Fruit fly (Drosophila melanogaster) whole organism, wandering third instar larva: Measurements from ENCODE around the gene Rab39.

ENCODE experiments used
- Abd-B ChIP-seq: fragments of >200 bp; optimal IDR thresholded peaks from 2 replicates; lab custom pipeline; 2017; ENCODE audit warnings: missing biosample characterization, missing genetic modification characterization
- CG32264 ChIP-seq: fragments of 200-800 bp; sonication (Bioruptor generic); optimal IDR thresholded peaks from 2 replicates; lab custom pipeline; 2016; ENCODE audit warnings: missing biosample characterization, missing genetic modification characterization
- CG9705 ChIP-seq: fragments of 200-800 bp; sonication (Bioruptor generic); optimal IDR thresholded peaks from 2 replicates; lab custom pipeline; 2018; ENCODE audit warnings: missing biosample characterization, mild to moderate bottlenecking, missing genetic modification characterization
- CrebA ChIP-seq: fragments of 200-800 bp; sonication (Bioruptor generic); optimal IDR thresholded peaks from 2 replicates; lab custom pipeline; 2016; ENCODE audit warnings: missing biosample characterization, mild to moderate bottlenecking, missing genetic modification characterization, borderline replicate concordance
- Dfd ChIP-seq: fragments of >200 bp; optimal IDR thresholded peaks from 2 replicates; lab custom pipeline; 2017; ENCODE audit warnings: missing biosample characterization, missing genetic modification characterization
- Dif ChIP-seq: fragments of 200-275, 200-300 bp; sonication (Bioruptor generic); optimal IDR thresholded peaks from 2 replicates; lab custom pipeline; 2018; ENCODE audit warnings: missing biosample characterization, missing genetic modification characterization; ENCODE audit not compliant: partially characterized antibody
- GATAd ChIP-seq: sonication (Bioruptor generic); optimal IDR thresholded peaks from 2 replicates; lab custom pipeline; 2016; ENCODE audit warnings: missing biosample characterization, missing genetic modification characterization
- Hnf4 ChIP-seq: fragments of 200-800 bp; sonication (Bioruptor generic); optimal IDR thresholded peaks from 2 replicates; lab custom pipeline; 2016; ENCODE audit warnings: missing biosample characterization, mild to moderate bottlenecking, missing genetic modification characterization
- Hr78 ChIP-seq: fragments of >200 bp; optimal IDR thresholded peaks from 2 replicates; lab custom pipeline; 2017; ENCODE audit warnings: missing biosample characterization, missing genetic modification characterization
- Hr83 ChIP-seq: fragments of 200-300 bp; sonication (Bioruptor generic); optimal IDR thresholded peaks from 2 replicates; lab custom pipeline; 2016; ENCODE audit warnings: missing biosample characterization, mild to moderate bottlenecking, missing genetic modification characterization, moderate library complexity; ENCODE audit not compliant: poor library complexity, severe bottlenecking
- Jra ChIP-seq: sonication (Bioruptor generic); optimal IDR thresholded peaks from 2 replicates; lab custom pipeline; 2016; ENCODE audit warnings: missing biosample characterization, missing genetic modification characterization
- Mio ChIP-seq: sonication (Bioruptor generic); optimal IDR thresholded peaks from 2 replicates; lab custom pipeline; 2016; ENCODE audit warnings: missing biosample characterization, missing genetic modification characterization
- N ChIP-seq: fragments of >200 bp; optimal IDR thresholded peaks from 2 replicates; lab custom pipeline; 2018; ENCODE audit warnings: missing biosample characterization, missing external identifiers, missing genetic modification characterization
- OdsH ChIP-seq: fragments of 200-800 bp; sonication (Bioruptor generic); optimal IDR thresholded peaks from 2 replicates; lab custom pipeline; 2016; ENCODE audit warnings: missing biosample characterization, mild to moderate bottlenecking, missing genetic modification characterization
- Rel ChIP-seq, 2 experiments: fragments of 200-800 bp; sonication (Bioruptor generic) in 1 of 2; optimal IDR thresholded peaks; 2 replicates in 1 of 2; 3 replicates in 1 of 2; lab custom pipeline; 2016 to 2019; ENCODE audit warnings: mild to moderate bottlenecking in 2 of 2, missing biosample characterization in 2 of 2, missing genetic modification characterization in 2 of 2, moderate library complexity in 1 of 2
- Sp1 ChIP-seq: fragments of 200-800 bp; sonication (Bioruptor generic); optimal IDR thresholded peaks from 3 replicates; lab custom pipeline; 2019; ENCODE audit warnings: missing biosample characterization, mild to moderate bottlenecking, missing genetic modification characterization, moderate library complexity
- br ChIP-seq: fragments of 200-800 bp; sonication (Bioruptor generic); optimal IDR thresholded peaks from 2 replicates; lab custom pipeline; 2016; ENCODE audit warnings: missing biosample characterization, missing genetic modification characterization
- brk ChIP-seq: fragments of 200-800 bp; sonication (Bioruptor generic); optimal IDR thresholded peaks from 2 replicates; lab custom pipeline; 2016; ENCODE audit warnings: missing biosample characterization, mild to moderate bottlenecking, missing genetic modification characterization
- dl ChIP-seq, 2 experiments: fragments of 175-275, 200-275 bp in 1 of 2; fragments of 200-275 bp in 1 of 2; sonication (Bioruptor generic); optimal IDR thresholded peaks; lab custom pipeline; 2018; ENCODE audit warnings: mild to moderate bottlenecking in 2 of 2, missing biosample characterization in 2 of 2, missing genetic modification characterization in 2 of 2, moderate library complexity in 2 of 2; ENCODE audit not compliant: partially characterized antibody in 2 of 2, insufficient read depth in 1 of 2
- dmrt93B ChIP-seq: fragments of 200-800 bp; sonication (Bioruptor generic); optimal IDR thresholded peaks from 2 replicates; lab custom pipeline; 2018; ENCODE audit warnings: missing biosample characterization, mild to moderate bottlenecking, missing genetic modification characterization
- ey ChIP-seq: fragments of 200-800 bp; sonication (Bioruptor generic); optimal IDR thresholded peaks from 2 replicates; lab custom pipeline; 2016; ENCODE audit warnings: missing biosample characterization, missing genetic modification characterization
- foxo ChIP-seq, 2 experiments: fragments of 200-800 bp; sonication (Bioruptor generic); optimal IDR thresholded peaks; 2 replicates in 1 of 2; 3 replicates in 1 of 2; lab custom pipeline; 2016 to 2017; ENCODE audit warnings: missing biosample characterization in 2 of 2, missing genetic modification characterization in 2 of 2
- fru ChIP-seq: fragments of 200-800 bp; sonication (Bioruptor generic); optimal IDR thresholded peaks from 3 replicates; lab custom pipeline; 2016; ENCODE audit warnings: missing biosample characterization, mild to moderate bottlenecking, missing genetic modification characterization
- h ChIP-seq: fragments of 200-800 bp; sonication (Bioruptor generic); optimal IDR thresholded peaks from 3 replicates; lab custom pipeline; 2016; ENCODE audit warnings: missing biosample characterization, mild to moderate bottlenecking, missing genetic modification characterization
- lola ChIP-seq: fragments of >200 bp; optimal IDR thresholded peaks from 2 replicates; lab custom pipeline; 2017; ENCODE audit warnings: missing biosample characterization, missing genetic modification characterization
- pan ChIP-seq: fragments of >200 bp; optimal IDR thresholded peaks from 2 replicates; lab custom pipeline; 2017
- psq ChIP-seq: fragments of 200-800 bp; sonication (Bioruptor generic); optimal IDR thresholded peaks from 3 replicates; lab custom pipeline; 2017; ENCODE audit warnings: missing biosample characterization, mild to moderate bottlenecking, missing genetic modification characterization, moderate library complexity
- rgr ChIP-seq: fragments of 200-800 bp; sonication (Bioruptor generic); optimal IDR thresholded peaks from 3 replicates; lab custom pipeline; 2016; ENCODE audit warnings: missing biosample characterization, mild to moderate bottlenecking, missing genetic modification characterization
- sage ChIP-seq: fragments of 200-800 bp; sonication (Bioruptor generic); optimal IDR thresholded peaks from 2 replicates; lab custom pipeline; 2016; ENCODE audit warnings: missing biosample characterization, mild to moderate bottlenecking, missing genetic modification characterization
- sv ChIP-seq: fragments of 200-800 bp; sonication (Bioruptor generic); optimal IDR thresholded peaks from 3 replicates; lab custom pipeline; 2016; ENCODE audit warnings: missing biosample characterization, missing genetic modification characterization
- tai ChIP-seq: sonication (Bioruptor generic); optimal IDR thresholded peaks from 2 replicates; lab custom pipeline; 2016; ENCODE audit warnings: missing biosample characterization, missing genetic modification characterization
- usp ChIP-seq: fragments of >200 bp; optimal IDR thresholded peaks from 2 replicates; lab custom pipeline; 2017; ENCODE audit warnings: missing biosample characterization, missing genetic modification characterization
- woc ChIP-seq: sonication (Bioruptor generic); optimal IDR thresholded peaks from 2 replicates; lab custom pipeline; 2016; ENCODE audit warnings: missing biosample characterization, mild to moderate bottlenecking, missing genetic modification characterization

Rab39 gene

dm6 chrX:7735262-7735661, 539 bp downstream of the Rab39 start:
- TF ChIP-seq OdsH (GFP tag; lab: Kevin White, UChicago) (no peak), Dfd (GFP tag; lab: Kevin White, UChicago) (no peak), foxo (GFP tag; optimal IDR thresholded peaks at IDR 0.05; lab: Kevin White, UChicago) (no peak), CG9705 (no peak), pan (no peak), Jra (GFP tag; lab: Kevin White, UChicago) (no peak), dl (GFP tag; optimal IDR thresholded peaks at IDR 0.05; lab: Kevin White, UChicago; ENCODE audit: insufficient read depth in 1 of 2, partially characterized antibody in 2 of 2) (no peak), CG32264 (no peak), Mio (no peak), sv (GFP tag; lab: Kevin White, UChicago) (no peak), CrebA (GFP tag; lab: Kevin White, UChicago) (no peak), Sp1 (no peak), lola (GFP tag; lab: Kevin White, UChicago) (no peak), Hr83 (GFP tag; lab: Kevin White, UChicago) (no peak), usp (GFP tag; lab: Kevin White, UChicago) (no peak), br (no peak), dmrt93B (GFP tag; lab: Kevin White, UChicago) (no peak), sage (GFP tag; lab: Kevin White, UChicago) (no peak)

DNA sequence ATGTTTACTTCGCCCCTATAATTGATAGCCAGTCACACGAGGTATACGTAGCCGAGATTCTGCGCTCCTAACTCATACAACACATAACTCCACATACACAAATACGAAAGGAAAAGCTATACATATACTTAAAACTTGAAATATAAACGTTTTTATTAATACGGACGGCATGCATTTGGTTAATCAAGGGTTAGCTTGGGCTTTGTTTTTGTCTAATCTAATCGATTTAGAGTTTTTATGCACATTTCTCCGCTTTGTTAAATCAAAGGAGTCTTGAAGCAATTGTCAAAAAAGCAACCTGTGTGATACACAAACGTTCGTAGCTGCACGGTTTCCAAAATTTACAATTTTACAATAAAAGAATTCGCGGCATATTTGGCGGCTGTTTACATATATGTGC, 1.9 kb downstream of the Rab39 start, which contains the start of gene Tom40:
Gene Tom40, plus strand, starts transcription at position 301 of the 400 bp plus-strand sequence.
- no peak for TF ChIP-seq dmrt93B (GFP tag; lab: Kevin White, UChicago)
- no peak for TF ChIP-seq GATAd (GFP tag; lab: Kevin White, UChicago)
- TF ChIP-seq rgr (GFP tag; lab: Kevin White, UChicago) = no peak
- no peak for TF ChIP-seq Sp1
- no peak for TF ChIP-seq Rel (GFP tag; optimal IDR thresholded peaks at IDR 0.05; lab: Kevin White, UChicago)
- no peak for TF ChIP-seq Rel (tag; optimal IDR thresholded peaks at IDR 0.05; lab: Kevin White, UChicago)
- TF ChIP-seq dl (GFP tag; optimal IDR thresholded peaks at IDR 0.05; lab: Kevin White, UChicago; ENCODE audit: insufficient read depth in 1 of 2, partially characterized antibody in 2 of 2) = no peak
- no peak for TF ChIP-seq sage (GFP tag; lab: Kevin White, UChicago)

DNA sequence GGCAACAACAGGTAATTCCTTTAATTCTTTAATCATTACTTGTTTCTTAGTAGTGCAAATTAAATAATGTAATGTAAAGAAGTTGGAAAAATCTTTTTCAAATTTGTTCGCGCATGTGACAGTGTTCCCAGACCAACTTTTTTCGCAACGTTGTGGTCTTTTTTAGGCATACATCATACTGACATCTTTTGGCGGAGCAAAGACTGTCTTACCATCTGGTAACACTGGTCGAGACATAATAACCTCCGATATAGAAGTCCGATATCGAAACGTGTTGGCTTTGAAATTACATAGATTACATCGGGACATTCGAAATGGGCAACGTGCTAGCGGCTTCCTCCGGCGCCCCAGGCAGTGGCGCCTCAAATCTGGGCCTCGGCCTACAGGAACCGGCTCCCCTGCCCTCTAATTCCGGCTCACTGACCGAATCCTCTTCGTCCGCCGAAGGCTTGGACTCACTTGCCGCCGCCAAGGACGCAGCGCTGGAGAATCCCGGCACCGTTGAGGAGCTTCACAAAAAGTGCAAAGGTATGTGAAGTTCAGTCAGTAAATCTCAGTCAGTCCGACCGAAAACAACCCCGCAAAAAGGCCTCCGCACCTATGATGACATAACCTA, 2.5 kb downstream of the Rab39 start:
- TF ChIP-seq woc (GFP tag; lab: Kevin White, UChicago) (no peak), Rel (GFP tag; optimal IDR thresholded peaks at IDR 0.05; lab: Kevin White, UChicago) (no peak), Rel (tag; optimal IDR thresholded peaks at IDR 0.05; lab: Kevin White, UChicago) (peak; percentile 9)

dm6 chrX:7744036-7744435, 9.3 kb downstream of the Rab39 start:
- no peak for TF ChIP-seq fru (GFP tag; lab: Kevin White, UChicago)
- TF ChIP-seq Hr78 (GFP tag; lab: Kevin White, UChicago) = no peak
- TF ChIP-seq OdsH (GFP tag; lab: Kevin White, UChicago) = no peak
- TF ChIP-seq Abd-B (GFP tag; lab: Kevin White, UChicago) = no peak
- TF ChIP-seq foxo (GFP tag; optimal IDR thresholded peaks at IDR 0.05; lab: Kevin White, UChicago) = no peak
- no peak for TF ChIP-seq N (GFP tag; lab: Kevin White, UChicago)
- TF ChIP-seq pan = no peak
- TF ChIP-seq Mio = no peak
- TF ChIP-seq h (GFP tag; lab: Kevin White, UChicago) = no peak
- TF ChIP-seq dmrt93B (GFP tag; lab: Kevin White, UChicago) = no peak
- no peak for TF ChIP-seq dl (GFP tag; optimal IDR thresholded peaks at IDR 0.05; lab: Kevin White, UChicago; ENCODE audit: insufficient read depth in 1 of 2, partially characterized antibody in 2 of 2)
- TF ChIP-seq, all 38 proteins: peak for 0

dm6 chrX:7746342-7746741, 11.6 kb downstream of the Rab39 start:
- TF ChIP-seq Dfd (GFP tag; lab: Kevin White, UChicago) (peak; percentile 96), Hr83 (GFP tag; lab: Kevin White, UChicago) (no peak)

dm6 chrX:7764682-7765081, 30.0 kb downstream of the Rab39 start, which contains the start of gene Ir7a:
TSS of gene Ir7a (plus strand) at chrX:7764982.
- no peak for TF ChIP-seq foxo (GFP tag; optimal IDR thresholded peaks at IDR 0.05; lab: Kevin White, UChicago)
- no peak for TF ChIP-seq CG32264
- TF ChIP-seq brk (GFP tag; lab: Kevin White, UChicago) = no peak
- TF ChIP-seq Hnf4 (GFP tag; lab: Kevin White, UChicago) = no peak
- TF ChIP-seq CrebA (GFP tag; lab: Kevin White, UChicago) = no peak
- no peak for TF ChIP-seq Dif (GFP tag; lab: Kevin White, UChicago)
- TF ChIP-seq Abd-B (GFP tag; lab: Kevin White, UChicago) = no peak
- TF ChIP-seq GATAd (GFP tag; lab: Kevin White, UChicago) = no peak
- TF ChIP-seq tai (GFP tag; lab: Kevin White, UChicago) = no peak
- no peak for TF ChIP-seq rgr (GFP tag; lab: Kevin White, UChicago)
- no peak for TF ChIP-seq sv (GFP tag; lab: Kevin White, UChicago)
- TF ChIP-seq Dfd (GFP tag; lab: Kevin White, UChicago) = no peak
- no peak for TF ChIP-seq Sp1
- TF ChIP-seq lola (GFP tag; lab: Kevin White, UChicago) = no peak
- TF ChIP-seq N (GFP tag; lab: Kevin White, UChicago) = no peak
- TF ChIP-seq Jra (GFP tag; lab: Kevin White, UChicago) = no peak
- no peak for TF ChIP-seq Rel (GFP tag; optimal IDR thresholded peaks at IDR 0.05; lab: Kevin White, UChicago)
- TF ChIP-seq Rel (tag; optimal IDR thresholded peaks at IDR 0.05; lab: Kevin White, UChicago) = no peak
- TF ChIP-seq psq (GFP tag; lab: Kevin White, UChicago) = no peak
- TF ChIP-seq ey (GFP tag; lab: Kevin White, UChicago) = no peak
- TF ChIP-seq sage (GFP tag; lab: Kevin White, UChicago) = no peak
